Fruit fly (Drosophila melanogaster) whole organism, embryonic: Measurements from ENCODE around the gene CG14135.

Source experiments
- Adf1 ChIP-seq: fragments of 200-800 bp; sonication (Bioruptor generic); IDR thresholded peaks from 2 replicates; pipeline ENCODE4 v1.3.6; 2022; ENCODE audit warnings: missing biosample characterization, missing genetic modification characterization
- Bgb ChIP-seq: fragments of 200-800 bp; sonication (Bioruptor generic); IDR thresholded peaks from 2 replicates; pipeline ENCODE4 v1.3.6; 2022; ENCODE audit warnings: missing biosample characterization, missing genetic modification characterization; ENCODE audit not compliant: partially characterized antibody
- Blimp-1 ChIP-seq: fragments of 200-800 bp; sonication (Bioruptor generic); optimal IDR thresholded peaks from 3 replicates; lab custom pipeline; 2018; ENCODE audit warnings: missing biosample characterization, missing genetic modification characterization, mild to moderate bottlenecking, moderate library complexity, missing genetic modification reagents
- CG11085 ChIP-seq: fragments of 200-800 bp; sonication (Bioruptor generic); IDR thresholded peaks from 2 replicates; pipeline ENCODE4 v1.3.6; 2022; ENCODE audit warnings: missing biosample characterization, missing genetic modification characterization
- CG12219 ChIP-seq: fragments of 200-800 bp; sonication (Bioruptor generic); optimal IDR thresholded peaks from 3 replicates; lab custom pipeline; 2018; ENCODE audit warnings: missing biosample characterization, mild to moderate bottlenecking, missing genetic modification characterization
- CG12769 ChIP-seq: fragments of 200-800 bp; sonication (Bioruptor generic); optimal IDR thresholded peaks from 2 replicates; lab custom pipeline; 2019; ENCODE audit warnings: missing biosample characterization, mild to moderate bottlenecking, missing genetic modification characterization, moderate library complexity
- CG13287 ChIP-seq: fragments of 200-800 bp; sonication (Bioruptor generic); IDR thresholded peaks from 2 replicates; pipeline ENCODE4 v1.3.6; 2022; ENCODE audit warnings: missing biosample characterization, missing genetic modification characterization; ENCODE audit not compliant: partially characterized antibody
- CG14050 ChIP-seq: fragments of 200-800 bp; sonication (Bioruptor generic); IDR thresholded peaks from 3 replicates; pipeline ENCODE4 v1.3.6; 2022; ENCODE audit warnings: missing biosample characterization, missing genetic modification characterization
- CG14965 ChIP-seq: fragments of 200-800 bp; sonication (Bioruptor generic); optimal IDR thresholded peaks from 2 replicates; lab custom pipeline; 2016; ENCODE audit warnings: missing biosample characterization, missing genetic modification characterization, borderline replicate concordance
- CG16813 ChIP-seq: fragments of 200-800 bp; sonication (Bioruptor generic); IDR thresholded peaks from 3 replicates; pipeline ENCODE4 v1.3.6; 2022; ENCODE audit warnings: missing biosample characterization, missing genetic modification characterization; ENCODE audit not compliant: partially characterized antibody
- CG17912 ChIP-seq: fragments of 200-800 bp; sonication (Bioruptor generic); optimal IDR thresholded peaks from 2 replicates; lab custom pipeline; 2018; ENCODE audit warnings: missing biosample characterization, mild to moderate bottlenecking, missing genetic modification characterization
- CG1832 ChIP-seq: fragments of 200-800 bp; sonication (Bioruptor generic); optimal IDR thresholded peaks from 2 replicates; lab custom pipeline; 2017; ENCODE audit warnings: missing biosample characterization, mild to moderate bottlenecking, missing genetic modification characterization, inconsistent platforms
- CG18599 ChIP-seq: fragments of 200-800 bp; sonication (Bioruptor generic); optimal IDR thresholded peaks from 3 replicates; lab custom pipeline; 2017; ENCODE audit warnings: missing biosample characterization, missing genetic modification characterization, mild to moderate bottlenecking, moderate library complexity, missing genetic modification reagents
- CG2199 ChIP-seq: fragments of 200-800 bp; sonication (Bioruptor generic); IDR thresholded peaks from 3 replicates; pipeline ENCODE4 v1.3.6; 2022; ENCODE audit warnings: missing biosample characterization, missing genetic modification characterization
- CG34224 ChIP-seq: fragments of 200-800 bp; sonication (Bioruptor generic); IDR thresholded peaks from 3 replicates; pipeline ENCODE4 v1.3.6; 2022; ENCODE audit warnings: missing biosample characterization, missing genetic modification characterization; ENCODE audit not compliant: partially characterized antibody
- CG34376 ChIP-seq: fragments of 200-800 bp; sonication (Bioruptor generic); optimal IDR thresholded peaks from 2 replicates; lab custom pipeline; 2018; ENCODE audit warnings: missing biosample characterization, mild to moderate bottlenecking, missing genetic modification characterization
- CG7271 ChIP-seq: fragments of 200-800 bp; sonication (Bioruptor generic); optimal IDR thresholded peaks from 2 replicates; lab custom pipeline; 2018; ENCODE audit warnings: missing biosample characterization, mild to moderate bottlenecking, missing genetic modification characterization, moderate library complexity
- CG8478 ChIP-seq: fragments of >200 bp; optimal IDR thresholded peaks from 2 replicates; lab custom pipeline; 2018
- Dp ChIP-seq: fragments of 200-800 bp; sonication (Bioruptor generic); optimal IDR thresholded peaks from 2 replicates; lab custom pipeline; 2018; ENCODE audit warnings: missing biosample characterization, mild to moderate bottlenecking, missing genetic modification characterization, moderate library complexity
- Ets65A ChIP-seq: fragments of 200-800 bp; sonication (Bioruptor generic); peaks from one replicate; lab custom pipeline; 2016; ENCODE audit warnings: missing biosample characterization, missing genetic modification characterization
- Fer3 ChIP-seq: fragments of 200-800 bp; sonication (Bioruptor generic); optimal IDR thresholded peaks from 2 replicates; lab custom pipeline; 2018; ENCODE audit warnings: missing biosample characterization, mild to moderate bottlenecking, missing genetic modification characterization, moderate library complexity
- HmgZ ChIP-seq: fragments of 200-800 bp; sonication (Bioruptor generic); optimal IDR thresholded peaks from 2 replicates; lab custom pipeline; 2018; ENCODE audit warnings: missing biosample characterization, mild to moderate bottlenecking, missing genetic modification characterization
- Hmx ChIP-seq: fragments of 200-800 bp; sonication (Bioruptor generic); optimal IDR thresholded peaks from 2 replicates; lab custom pipeline; 2016; ENCODE audit warnings: missing biosample characterization, missing genetic modification characterization
- Hr39 ChIP-seq: fragments of >200 bp; optimal IDR thresholded peaks from 2 replicates; lab custom pipeline; 2017
- Max ChIP-seq: fragments of 200-800 bp; sonication (Bioruptor generic); optimal IDR thresholded peaks from 2 replicates; lab custom pipeline; 2016; ENCODE audit warnings: missing biosample characterization, mild to moderate bottlenecking, missing genetic modification characterization
- Meics ChIP-seq: fragments of 200-800 bp; sonication (Bioruptor generic); optimal IDR thresholded peaks from 2 replicates; lab custom pipeline; 2017; ENCODE audit warnings: missing biosample characterization, mild to moderate bottlenecking, missing genetic modification characterization
- Myb ChIP-seq: fragments of 200-800 bp; sonication (Bioruptor generic); optimal IDR thresholded peaks from 2 replicates; lab custom pipeline; 2016; ENCODE audit warnings: missing biosample characterization, missing genetic modification characterization
- Ravus ChIP-seq: fragments of 200-800 bp; sonication (Bioruptor generic); IDR thresholded peaks from 2 replicates; pipeline ENCODE4 v1.3.6; 2022; ENCODE audit warnings: missing biosample characterization, missing genetic modification characterization
- ab ChIP-seq: fragments of 200-800 bp; sonication (Bioruptor generic); optimal IDR thresholded peaks from 2 replicates; lab custom pipeline; 2016; ENCODE audit warnings: missing biosample characterization, missing genetic modification characterization
- abd-A ChIP-seq: fragments of 200-800 bp; sonication (Bioruptor generic); optimal IDR thresholded peaks from 3 replicates; lab custom pipeline; 2019; ENCODE audit warnings: missing biosample characterization, mild to moderate bottlenecking, missing genetic modification characterization, moderate library complexity
- ac ChIP-seq: fragments of 200-800 bp; sonication (Bioruptor generic); optimal IDR thresholded peaks from 3 replicates; lab custom pipeline; 2017; ENCODE audit warnings: missing biosample characterization, mild to moderate bottlenecking, missing genetic modification characterization
- btn ChIP-seq: fragments of 200-800 bp; sonication (Bioruptor generic); optimal IDR thresholded peaks from 2 replicates; lab custom pipeline; 2016; ENCODE audit warnings: missing biosample characterization, missing genetic modification characterization
- cas ChIP-seq: fragments of 200-800 bp; sonication (Bioruptor generic); IDR thresholded peaks from 2 replicates; pipeline ENCODE4 v1.3.6; 2022; ENCODE audit warnings: missing biosample characterization, missing genetic modification characterization
- danr ChIP-seq: fragments of 200-800 bp; sonication (Bioruptor generic); IDR thresholded peaks from 2 replicates; pipeline ENCODE4 v1.3.6; 2022; ENCODE audit warnings: missing biosample characterization, missing genetic modification characterization
- dmrt99B ChIP-seq: fragments of 200-800 bp; sonication (Bioruptor generic); optimal IDR thresholded peaks from 2 replicates; lab custom pipeline; 2018; ENCODE audit warnings: missing biosample characterization, mild to moderate bottlenecking, missing genetic modification characterization, moderate library complexity
- esg ChIP-seq: fragments of 200-800 bp; sonication (Bioruptor generic); conservative IDR thresholded peaks from 2 replicates; pipeline ENCODE4 v1.3.6; 2022; ENCODE audit warnings: missing biosample characterization, missing genetic modification characterization
- exex ChIP-seq: fragments of 200-800 bp; sonication (Bioruptor generic); optimal IDR thresholded peaks from 4 replicates; lab custom pipeline; 2018; ENCODE audit warnings: missing biosample characterization, mild to moderate bottlenecking, missing genetic modification characterization, moderate library complexity
- fd96Cb ChIP-seq: fragments of 200-800 bp; sonication (Bioruptor generic); optimal IDR thresholded peaks from 2 replicates; lab custom pipeline; 2018; ENCODE audit warnings: missing biosample characterization, mild to moderate bottlenecking, missing genetic modification characterization, moderate library complexity
- gem ChIP-seq: fragments of 200-800 bp; sonication (Bioruptor generic); optimal IDR thresholded peaks from 2 replicates; lab custom pipeline; 2019; ENCODE audit warnings: missing biosample characterization, mild to moderate bottlenecking, missing genetic modification characterization, moderate library complexity
- gsb ChIP-seq: fragments of 200-800 bp; sonication (Bioruptor generic); IDR thresholded peaks from 2 replicates; pipeline ENCODE4 v1.3.6; 2022; ENCODE audit warnings: missing biosample characterization, missing genetic modification characterization
- h ChIP-seq: fragments of >200 bp; optimal IDR thresholded peaks from 2 replicates; lab custom pipeline; 2017
- her ChIP-seq: fragments of 200-800 bp; sonication (Bioruptor generic); optimal IDR thresholded peaks from 2 replicates; lab custom pipeline; 2016; ENCODE audit warnings: missing biosample characterization, missing genetic modification characterization
- maf-S ChIP-seq: fragments of 200-800 bp; sonication (Bioruptor generic); optimal IDR thresholded peaks from 2 replicates; lab custom pipeline; 2016; ENCODE audit warnings: missing biosample characterization, missing genetic modification characterization
- mam ChIP-seq: fragments of 200-800 bp; sonication (Bioruptor generic); optimal IDR thresholded peaks from 3 replicates; lab custom pipeline; 2016; ENCODE audit warnings: missing biosample characterization, missing genetic modification characterization
- psq ChIP-seq: fragments of 200-800 bp; sonication (Bioruptor generic); optimal IDR thresholded peaks from 2 replicates; lab custom pipeline; 2017; ENCODE audit warnings: missing biosample characterization, missing genetic modification characterization
- shn ChIP-seq: fragments of 200-800 bp; sonication (Bioruptor generic); optimal IDR thresholded peaks from 3 replicates; lab custom pipeline; 2016; ENCODE audit warnings: missing biosample characterization, missing genetic modification characterization
- tgo ChIP-seq: fragments of 200-800 bp; sonication (Bioruptor generic); IDR thresholded peaks from 3 replicates; pipeline ENCODE4 v1.3.6; 2022; ENCODE audit warnings: missing biosample characterization, missing genetic modification characterization
- tin ChIP-seq: fragments of 200-800 bp; sonication (Bioruptor generic); optimal IDR thresholded peaks from 3 replicates; lab custom pipeline; 2016; ENCODE audit warnings: missing biosample characterization, missing genetic modification characterization
- tup ChIP-seq: fragments of 200-800 bp; sonication (Bioruptor generic); optimal IDR thresholded peaks from 2 replicates; lab custom pipeline; 2016; ENCODE audit warnings: missing biosample characterization, mild to moderate bottlenecking, missing genetic modification characterization, moderate library complexity
- zen2 ChIP-seq: fragments of 200-800 bp; sonication (Bioruptor generic); IDR thresholded peaks from 3 replicates; pipeline ENCODE4 v1.3.6; 2022; ENCODE audit warnings: missing biosample characterization, missing genetic modification characterization; ENCODE audit not compliant: partially characterized antibody

Gene CG14135

DNA sequence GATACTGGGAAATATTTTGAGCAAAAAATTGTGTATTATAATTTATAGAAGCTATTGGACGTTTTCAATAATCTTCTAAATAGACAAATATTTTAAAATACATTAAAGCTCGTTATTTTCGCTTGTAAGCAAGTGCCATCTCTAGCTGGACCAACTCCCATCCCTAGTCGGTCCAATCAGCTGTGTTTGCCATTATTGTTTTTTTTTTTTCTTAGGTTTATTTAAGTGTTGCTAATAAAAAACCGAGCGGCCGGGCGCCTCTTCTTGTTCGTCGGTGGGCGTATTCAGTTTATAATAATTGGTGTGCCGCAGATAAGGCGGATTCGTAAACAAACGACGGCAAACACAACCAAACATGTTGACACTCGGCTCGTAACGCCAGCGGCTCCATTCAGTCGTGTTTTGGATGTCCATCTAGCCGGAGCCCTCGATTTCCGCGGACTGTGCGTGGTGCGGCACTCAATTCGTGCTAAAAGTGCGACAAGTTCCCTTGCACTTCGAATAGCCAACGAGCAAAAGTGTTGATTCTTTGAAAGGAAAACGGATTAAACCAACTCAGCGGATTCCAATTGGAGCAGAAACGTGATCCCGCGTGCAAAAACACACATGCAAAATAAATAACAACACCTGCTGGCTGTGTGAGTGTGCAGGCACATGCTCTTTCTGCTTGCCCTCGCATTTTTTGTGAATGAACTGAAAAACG, 7.4 kb upstream of the CG14135 start, which contains the start of gene Sugb (continued):
- TF ChIP-seq fd96Cb (tag; lab: Kevin White, UChicago) (no peak), mam (peak; percentile 79), CG7271 (tag; lab: Kevin White, UChicago) (no peak), Fer3 (tag; lab: Kevin White, UChicago) (peak; percentile 65), gem (tag; lab: Kevin White, UChicago) (peak; percentile 77), HmgZ (tag; lab: Kevin White, UChicago) (peak; percentile 63), Blimp-1 (GFP tag; lab: Kevin White, UChicago) (peak; percentile 26), ab (no peak), tup (peak; percentile 7), Ets65A (peak; percentile 48), CG8478 (lab: Kevin White, UChicago) (no peak), CG2199 (GFP tag; lab: Robert Waterston, UW) (no peak), zen2 (no peak; the same call in 2 of the 3 replicates), tgo (GFP tag; lab: Robert Waterston, UW) (peak; percentile 52; the same call in 2 of the 3 replicates), Bgb (GFP tag; lab: Robert Waterston, UW) (peak; percentile 30; the same call in 1 of the 2 replicates), CG13287 (GFP tag; lab: Robert Waterston, UW) (peak; percentile 87), esg (no peak; the same call in 1 of the 2 replicates), cas (no peak), gsb (GFP tag; lab: Robert Waterston, UW) (peak; percentile 17; the same call in 1 of the 2 replicates), h (lab: Kevin White, UChicago) (no peak), Ravus (GFP tag; lab: Robert Waterston, UW) (no peak), CG16813 (GFP tag; lab: Robert Waterston, UW) (peak; percentile 52), her (no peak), CG18599 (GFP tag; lab: Kevin White, UChicago) (peak; percentile 83), Myb (GFP tag; lab: Kevin White, UChicago) (peak; percentile 41), Hmx (GFP tag; lab: Kevin White, UChicago) (peak; percentile 27), Max (no peak), CG1832 (no peak), exex (tag; lab: Kevin White, UChicago) (peak; percentile 79), abd-A (peak; percentile 78), CG34376 (peak; percentile 39), ac (GFP tag; lab: Kevin White, UChicago) (no peak), Adf1 (GFP tag; lab: Robert Waterston, UW) (peak; percentile 44; the same call in 1 of the 2 replicates), psq (GFP tag; lab: Kevin White, UChicago) (no peak), CG12219 (GFP tag; lab: Kevin White, UChicago) (peak; percentile 14), tin (GFP tag; lab: Kevin White, UChicago) (peak; percentile 50), danr (GFP tag; lab: Robert Waterston, UW) (no peak), CG34224 (peak; percentile 72), CG17912 (GFP tag; lab: Kevin White, UChicago) (no peak), Meics (GFP tag; lab: Kevin White, UChicago) (peak; percentile 54), shn (GFP tag; lab: Kevin White, UChicago) (no peak), Dp (GFP tag; lab: Kevin White, UChicago) (no peak), CG14050 (GFP tag; lab: Robert Waterston, UW) (0 out of 3 replicates have a peak, but pooled peaks have one; percentile 30), maf-S (GFP tag; lab: Kevin White, UChicago) (peak; percentile 54), CG11085 (GFP tag; lab: Robert Waterston, UW) (peak; percentile 14; the same call in 1 of the 2 replicates), CG14965 (GFP tag; lab: Kevin White, UChicago) (no peak), Hr39 (no peak), dmrt99B (tag; lab: Kevin White, UChicago) (peak; percentile 59), btn (GFP tag; lab: Kevin White, UChicago) (no peak), CG12769 (peak; percentile 8)
